Worm (Caenorhabditis elegans): ENCODE data around the gene F22B5.10.

- TF ChIP-seq ztf-4 (tag; optimal IDR thresholded peaks at IDR 0.05) (no peak), lin-39 (tag; optimal IDR thresholded peaks at IDR 0.05) (no peak), R02D3.7 (tag; optimal IDR thresholded peaks at IDR 0.05) (no peak), ZK546.5 (tag; optimal IDR thresholded peaks at IDR 0.05) (no peak), lsy-2 (tag; optimal IDR thresholded peaks at IDR 0.05) (peak in 1 of 2 experiments; percentile 37), fos-1 (tag; optimal IDR thresholded peaks at IDR 0.05) (peak; percentile 54), gmeb-1 (tag; optimal IDR thresholded peaks at IDR 0.05) (no peak), ama-1 (optimal IDR thresholded peaks at IDR 0.05) (no peak), skn-1 (tag; optimal IDR thresholded peaks at IDR 0.05) (no peak)
Measured at ce11 chrII:8440792-8441191, 26.2 kb upstream of the F22B5.10 start.

Data from whole organism, L2 larva.